Worm (Caenorhabditis elegans): ENCODE measurements around the gene T23B7.3.

The T23B7.3 gene

DNA sequence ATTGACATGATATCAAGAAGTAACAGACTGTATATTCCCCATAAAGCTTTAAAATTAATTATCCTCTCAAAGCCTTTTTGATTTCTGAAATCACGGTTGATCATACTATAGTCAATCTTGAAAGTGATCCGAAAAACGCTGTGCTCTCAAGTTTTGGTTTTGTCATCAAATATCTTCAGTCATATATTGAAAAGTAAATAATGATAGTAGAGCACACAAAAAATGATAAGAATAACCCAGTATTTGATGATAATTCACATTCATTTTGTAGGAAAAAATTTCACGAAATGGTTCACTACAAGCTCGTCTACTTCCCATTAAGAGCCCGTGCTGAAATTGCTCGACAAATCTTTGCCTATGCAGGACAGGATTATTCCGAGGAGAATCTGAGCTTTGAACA is 29.6 kb downstream of the T23B7.3 start, which contains the start of gene gst-6:
gst-6 (plus strand) TSS at position 263 of the 400 bp plus-strand sequence.
- TF ChIP-seq ceh-43 (GFP tag; optimal IDR thresholded peaks at IDR 0.05): no peak
- TF ChIP-seq mab-5 (tag; optimal IDR thresholded peaks at IDR 0.05): no peak
- TF ChIP-seq M03D4.4 (tag; optimal IDR thresholded peaks at IDR 0.05): no peak
- no peak for TF ChIP-seq zip-8 (tag; optimal IDR thresholded peaks at IDR 0.05)
- no peak for TF ChIP-seq nhr-2 (tag; optimal IDR thresholded peaks at IDR 0.05)
- no peak for TF ChIP-seq cnd-1 (tag; optimal IDR thresholded peaks at IDR 0.05)
- TF ChIP-seq lin-32 (GFP tag; optimal IDR thresholded peaks at IDR 0.05): no peak
- no peak for TF ChIP-seq pha-4 (tag; optimal IDR thresholded peaks at IDR 0.05)
- no peak for TF ChIP-seq nhr-12 (tag; optimal IDR thresholded peaks at IDR 0.05)
- TF ChIP-seq flh-1 (GFP tag; optimal IDR thresholded peaks at IDR 0.05): no peak
- no peak for TF ChIP-seq snpc-4 (tag; optimal IDR thresholded peaks at IDR 0.05)
- no peak for TF ChIP-seq elt-1 (tag; optimal IDR thresholded peaks at IDR 0.05; ENCODE audit: borderline replicate concordance, insufficient read depth)
- TF ChIP-seq unc-120 (tag; optimal IDR thresholded peaks at IDR 0.05; ENCODE audit: poor library complexity, severe bottlenecking): no peak
- TF ChIP-seq ztf-11 (tag; optimal IDR thresholded peaks at IDR 0.05): no peak
- no peak for TF ChIP-seq tbx-8 (GFP tag; optimal IDR thresholded peaks at IDR 0.05)
- TF ChIP-seq hlh-1 (tag; optimal IDR thresholded peaks at IDR 0.05): no peak
- TF ChIP-seq ceh-83 (GFP tag; optimal IDR thresholded peaks at IDR 0.05): no peak
- TF ChIP-seq lsy-2 (tag; optimal IDR thresholded peaks at IDR 0.05): no peak

DNA sequence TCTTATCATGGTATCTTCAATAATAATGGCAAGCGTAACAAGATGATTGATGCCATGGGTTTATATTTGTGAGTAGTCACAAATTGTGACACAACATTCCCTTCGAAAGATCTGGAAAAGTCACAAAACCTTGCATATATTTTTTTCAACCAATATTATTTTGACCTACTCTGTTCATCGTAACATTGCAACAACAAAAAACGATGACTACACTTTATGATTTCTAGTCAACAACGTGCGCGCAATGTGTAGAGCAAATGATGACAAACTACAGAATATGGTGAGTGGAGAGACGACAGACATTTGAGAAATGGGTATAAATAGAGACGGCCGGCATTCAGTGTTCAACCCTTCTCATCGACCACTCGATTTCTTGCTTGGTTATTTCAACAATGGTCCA is 31.7 kb downstream of the T23B7.3 start, which contains the start of gene gst-7:
gst-7 (plus strand) TSS at position 336 of the 400 bp plus-strand sequence.
- no peak for TF ChIP-seq tbx-8 (GFP tag; optimal IDR thresholded peaks at IDR 0.05)
- peak; percentile 31 for TF ChIP-seq pha-4 (tag; optimal IDR thresholded peaks at IDR 0.05)

DNA sequence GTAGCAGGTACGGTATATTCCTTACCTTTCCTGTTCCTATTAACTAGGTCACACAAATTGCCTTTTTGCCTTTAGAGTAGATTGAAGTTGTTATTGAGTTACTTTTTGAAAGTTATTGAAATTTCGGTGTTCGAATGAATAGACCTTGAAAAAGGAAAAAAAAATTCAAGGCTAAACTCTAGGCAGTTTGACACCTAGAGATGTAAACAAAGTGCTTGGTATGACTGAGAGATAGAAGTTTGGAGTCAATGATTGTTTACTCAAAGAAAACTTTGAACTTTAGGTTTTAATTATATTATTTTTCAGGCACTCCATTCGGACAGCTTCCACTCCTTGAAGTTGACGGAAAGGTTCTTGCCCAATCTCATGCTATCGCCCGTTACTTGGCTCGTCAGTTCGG is 32.5 kb downstream of the T23B7.3 start:
- TF ChIP-seq tbx-8 (GFP tag; optimal IDR thresholded peaks at IDR 0.05): no peak
- TF ChIP-seq bed-3 (GFP tag; optimal IDR thresholded peaks at IDR 0.05): no peak
- TF ChIP-seq nhr-28 (tag; optimal IDR thresholded peaks at IDR 0.05): no peak
- no peak for TF ChIP-seq ceh-83 (GFP tag; optimal IDR thresholded peaks at IDR 0.05)

DNA sequence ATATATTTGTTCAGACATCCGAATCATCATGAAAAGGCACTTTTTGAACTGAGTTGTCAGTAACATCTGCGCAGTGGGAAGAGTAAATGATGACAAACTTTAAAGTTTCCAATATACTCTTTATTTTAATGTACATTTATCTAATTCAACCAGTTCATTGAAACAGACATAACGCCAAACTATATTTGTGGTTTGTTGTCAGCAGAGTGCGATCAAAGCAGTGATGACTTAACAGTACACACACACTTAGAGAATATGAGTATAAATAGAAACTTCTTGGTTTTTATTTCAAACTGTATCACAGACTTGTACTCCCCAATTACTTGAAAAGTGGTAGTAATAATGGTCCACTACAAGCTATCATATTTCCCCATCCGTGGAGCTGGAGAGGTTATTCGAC is 33.4 kb downstream of the T23B7.3 start, which contains the start of gene gst-8:
gst-8 (plus strand) TSS at position 301 of the 400 bp plus-strand sequence.
- TF ChIP-seq lin-13 (tag; optimal IDR thresholded peaks at IDR 0.05): no peak
- no peak for TF ChIP-seq zip-8 (tag; optimal IDR thresholded peaks at IDR 0.05)
- no peak for TF ChIP-seq ceh-83 (GFP tag; optimal IDR thresholded peaks at IDR 0.05)
- no peak for TF ChIP-seq ceh-39 (tag; optimal IDR thresholded peaks at IDR 0.05)
- no peak for TF ChIP-seq unc-120 (tag; optimal IDR thresholded peaks at IDR 0.05; ENCODE audit: poor library complexity, severe bottlenecking)

DNA sequence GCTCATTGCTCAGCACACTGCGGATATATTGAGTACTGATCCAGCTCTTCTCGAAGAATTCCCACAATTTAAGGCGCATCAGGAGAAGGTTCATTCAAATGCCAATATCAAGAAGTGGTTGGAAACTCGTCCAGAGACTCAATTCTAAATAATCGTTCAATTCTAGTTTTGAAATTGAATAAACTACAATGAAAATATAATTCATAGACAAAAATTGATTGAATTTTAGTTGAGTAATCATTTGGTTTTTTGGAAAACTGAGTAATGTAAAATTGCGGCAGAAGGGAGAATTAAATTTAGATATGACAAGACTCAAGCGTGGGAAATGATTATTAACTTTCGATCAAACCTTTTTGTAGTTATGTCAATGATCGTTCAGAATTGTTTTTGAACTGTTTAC is 34.4 kb downstream of the T23B7.3 start:
- TF ChIP-seq drap-1 (GFP tag; optimal IDR thresholded peaks at IDR 0.05) (no peak), M03D4.4 (tag; optimal IDR thresholded peaks at IDR 0.05) (no peak), flh-1 (GFP tag; optimal IDR thresholded peaks at IDR 0.05) (no peak), ceh-43 (GFP tag; optimal IDR thresholded peaks at IDR 0.05) (no peak), unc-62 (GFP tag; optimal IDR thresholded peaks at IDR 0.05) (no peak), nhr-76 (tag; optimal IDR thresholded peaks at IDR 0.05) (no peak), elt-1 (tag; optimal IDR thresholded peaks at IDR 0.05; ENCODE audit: borderline replicate concordance, insufficient read depth) (no peak), ham-2 (GFP tag; optimal IDR thresholded peaks at IDR 0.05) (no peak), mab-5 (tag; optimal IDR thresholded peaks at IDR 0.05) (no peak), hlh-1 (tag; optimal IDR thresholded peaks at IDR 0.05) (no peak), sptf-1 (tag; optimal IDR thresholded peaks at IDR 0.05) (no peak), mls-2 (tag; optimal IDR thresholded peaks at IDR 0.05) (no peak), elt-3 (tag; optimal IDR thresholded peaks at IDR 0.05) (no peak), lsy-2 (tag; optimal IDR thresholded peaks at IDR 0.05) (no peak), lin-13 (tag; optimal IDR thresholded peaks at IDR 0.05) (no peak), unc-39 (tag; optimal IDR thresholded peaks at IDR 0.05) (no peak), pha-4 (tag; optimal IDR thresholded peaks at IDR 0.05) (no peak), blmp-1 (tag; optimal IDR thresholded peaks at IDR 0.05) (no peak), bed-3 (GFP tag; optimal IDR thresholded peaks at IDR 0.05) (no peak), ztf-11 (tag; optimal IDR thresholded peaks at IDR 0.05) (no peak)

Measured in whole organism, mixed stage, embryonic.